Worm (Caenorhabditis elegans) whole organism, L4 larva: ENCODE measurements around the gene atgp-2.

Experiments
- ZK337.2 ChIP-seq: fragments of 200-800 bp; sonication (Bioruptor generic); IDR thresholded peaks from 2 replicates; pipeline ENCODE4 v1.3.6; 2022; ENCODE audit warnings: missing genetic modification reagents, missing genetic modification characterization, missing compliant biosample characterization
- ceh-28 ChIP-seq: fragments of 150-350 bp; optimal IDR thresholded peaks from 2 replicates; lab custom pipeline; 2014; ENCODE audit warnings: missing biosample characterization, missing genetic modification reagents, missing genetic modification characterization
- lin-15B ChIP-seq: fragments of 150-350 bp; sonication (generic microtip); optimal IDR thresholded peaks from 3 replicates; lab custom pipeline; 2014; ENCODE audit warnings: missing biosample characterization, missing genetic modification characterization
- nhr-48 ChIP-seq: sonication (generic microtip); optimal IDR thresholded peaks from 2 replicates; lab custom pipeline; 2016; ENCODE audit warnings: mild to moderate bottlenecking, missing genetic modification characterization, missing compliant biosample characterization
- snpc-1.2 ChIP-seq: fragments of 200-800 bp; sonication (Bioruptor generic); IDR thresholded peaks from 2 replicates; pipeline ENCODE4 v1.3.6; 2022; ENCODE audit warnings: missing genetic modification reagents, missing genetic modification characterization, missing compliant biosample characterization
- ztf-11 ChIP-seq: fragments of 150-350 bp; optimal IDR thresholded peaks from 2 replicates; lab custom pipeline; 2014; ENCODE audit warnings: missing biosample characterization, missing genetic modification characterization

DNA sequence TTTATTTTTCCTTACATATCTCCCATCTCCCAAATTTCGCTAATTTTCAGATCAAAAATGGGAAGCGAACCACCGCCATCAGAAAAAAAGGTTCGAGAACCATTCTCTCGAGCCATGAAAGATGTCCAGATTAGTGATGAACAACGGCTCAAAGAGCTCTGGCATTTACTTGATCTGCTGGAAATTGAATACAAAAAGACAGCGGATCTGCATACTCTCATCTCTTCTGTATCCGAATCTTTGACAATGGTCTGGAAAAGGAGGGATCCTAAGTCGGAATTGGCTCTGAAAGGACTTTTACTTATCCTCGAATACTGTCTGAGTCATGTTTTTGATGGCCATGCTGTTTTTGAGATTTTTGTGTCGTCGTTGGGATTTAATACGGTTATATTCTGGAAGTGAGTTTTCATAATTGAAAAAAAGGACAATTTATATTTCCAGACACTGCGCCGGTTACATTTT, 43.0 kb downstream of the atgp-2 start, which contains the start of gene tps-2:
- TF ChIP-seq ztf-11 (tag; lab: Kevin White, UChicago) (no peak), snpc-1.2 (GFP tag; lab: Robert Waterston, UW) (no peak), lin-15B (no peak), ceh-28 (tag; lab: Kevin White, UChicago) (no peak), nhr-48 (tag; lab: Kevin White, UChicago) (no peak), ZK337.2 (GFP tag; lab: Robert Waterston, UW) (no peak)
